Worm (Caenorhabditis elegans) whole organism, early embryonic: ENCODE measurements around the gene F56D6.22.
"Not testable (repeated sequence)": the region's sequence is repeated elsewhere in the genome, so short reads cannot be mapped to it uniquely, and the experiment has no call there.

Source experiments
- aly-1 ChIP-seq: sonication (generic microtip); optimal IDR thresholded peaks from 2 replicates; lab custom pipeline; 2016; ENCODE audit warnings: missing genetic modification characterization, missing compliant biosample characterization
- ama-1 ChIP-seq: fragments of 150-350 bp; optimal IDR thresholded peaks from 2 replicates; lab custom pipeline; 2014
- hnd-1 ChIP-seq: sonication (generic microtip); optimal IDR thresholded peaks from 2 replicates; lab custom pipeline; 2016; ENCODE audit warnings: missing genetic modification characterization, missing compliant biosample characterization
- tbx-11 ChIP-seq: fragments of 200-800 bp; sonication (Bioruptor generic); IDR thresholded peaks from 2 replicates; pipeline ENCODE4 v1.3.6; 2022; ENCODE audit warnings: missing genetic modification characterization, missing compliant biosample characterization

DNA sequence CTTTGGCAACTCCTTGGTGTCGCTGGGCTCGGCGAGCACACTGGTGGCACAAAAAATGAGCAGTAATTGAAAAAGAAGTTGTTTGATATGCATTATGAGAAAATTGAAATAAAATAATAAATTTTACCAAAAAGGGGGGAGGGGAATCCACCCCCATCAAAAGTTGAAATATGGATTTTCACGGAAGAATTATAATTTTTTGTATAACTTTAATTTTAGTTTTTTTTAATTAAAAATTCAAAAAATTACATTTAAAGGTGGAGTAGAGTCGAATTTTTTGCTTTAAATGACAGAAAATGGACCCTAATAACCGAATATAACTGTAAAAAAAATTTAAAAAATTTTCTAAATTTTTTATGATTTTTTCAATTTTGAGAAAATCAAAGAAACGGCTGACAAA is 4.4 kb upstream of the F56D6.22 start, which contains the start of gene F56D6.18:
- not testable (repeated sequence) for TF ChIP-seq hnd-1, ama-1, tbx-11, aly-1
